Fruit fly (Drosophila melanogaster): ENCODE results near the gene CG13731.

The CG13731 gene

DNA sequence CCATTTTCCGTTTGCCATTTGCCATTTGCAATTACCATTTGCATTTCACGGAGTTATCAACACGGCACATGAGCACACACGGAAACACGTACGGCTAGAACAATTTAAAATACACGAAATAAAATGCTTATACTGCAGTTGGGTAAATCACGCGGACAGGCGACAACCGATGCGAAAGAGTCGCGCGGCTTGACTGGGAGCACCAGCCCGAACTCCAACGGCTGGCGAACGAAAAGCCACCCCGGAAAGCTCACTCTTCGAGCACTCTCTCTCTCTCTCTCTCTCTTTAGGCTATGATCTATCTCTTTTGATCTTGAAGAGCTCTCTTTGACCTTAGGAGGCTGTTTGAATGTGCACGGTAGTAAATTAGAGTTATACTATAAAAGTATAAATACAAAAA is 32.6 kb upstream of the CG13731 start, which contains the start of gene blot (continued):
- no peak for TF ChIP-seq Sry-δ (GFP tag; optimal IDR thresholded peaks at IDR 0.05)
- no peak for TF ChIP-seq ase (GFP tag; IDR thresholded peaks at IDR 0.05)
- TF ChIP-seq CG18011 (GFP tag; optimal IDR thresholded peaks at IDR 0.05), result no peak
- no peak for TF ChIP-seq Doc3 (GFP tag; IDR thresholded peaks at IDR 0.05; ENCODE audit: partially characterized antibody)
- TF ChIP-seq unc-4 (GFP tag; IDR thresholded peaks at IDR 0.05; ENCODE audit: partially characterized antibody), result peak; percentile 36; the same call in 1 of the 2 replicates
- no peak for TF ChIP-seq unpg (GFP tag; optimal IDR thresholded peaks at IDR 0.05)
- no peak for TF ChIP-seq wek (GFP tag; optimal IDR thresholded peaks at IDR 0.05)
- no peak for TF ChIP-seq al (GFP tag; IDR thresholded peaks at IDR 0.05)
- no peak for TF ChIP-seq Mrtf (GFP tag; IDR thresholded peaks at IDR 0.05)
- peak; percentile 52 for TF ChIP-seq nom (GFP tag; optimal IDR thresholded peaks at IDR 0.05)
- TF ChIP-seq HHEX (GFP tag; optimal IDR thresholded peaks at IDR 0.05), result no peak
- TF ChIP-seq Usf (GFP tag; optimal IDR thresholded peaks at IDR 0.05), result no peak
- TF ChIP-seq CG6765 (GFP tag; optimal IDR thresholded peaks at IDR 0.05), result no peak
- no peak for TF ChIP-seq CG2202 (tag; optimal IDR thresholded peaks at IDR 0.05)
- no peak for TF ChIP-seq CG12299 (tag; optimal IDR thresholded peaks at IDR 0.05)
- TF ChIP-seq ATbp (GFP tag; optimal IDR thresholded peaks at IDR 0.05), result no peak
- no peak for TF ChIP-seq CG14710 (tag; optimal IDR thresholded peaks at IDR 0.05)
- no peak for TF ChIP-seq ham (GFP tag; IDR thresholded peaks at IDR 0.05)
- TF ChIP-seq CG9609 (GFP tag; optimal IDR thresholded peaks at IDR 0.05), result no peak
- TF ChIP-seq Atf6 (GFP tag; IDR thresholded peaks at IDR 0.05), result no peak
- no peak for TF ChIP-seq sc (optimal IDR thresholded peaks at IDR 0.05)
- no peak for TF ChIP-seq sc (GFP tag; optimal IDR thresholded peaks at IDR 0.05)
- TF ChIP-seq mld (GFP tag; IDR thresholded peaks at IDR 0.05; ENCODE audit: partially characterized antibody), result no peak
- peak; percentile 86 to 88 for TF ChIP-seq Trl (optimal IDR thresholded peaks at IDR 0.05)
- TF ChIP-seq Trl (GFP tag; optimal IDR thresholded peaks at IDR 0.05), result no peak
- peak; percentile 11; the same call in 1 of the 2 replicates for TF ChIP-seq seq (GFP tag; IDR thresholded peaks at IDR 0.05)
- 0 out of 3 replicates have a peak, but pooled peaks have one; percentile 26 for TF ChIP-seq CG34422 (GFP tag; IDR thresholded peaks at IDR 0.05)
- no peak for TF ChIP-seq ssp (GFP tag; IDR thresholded peaks at IDR 0.05)
- TF ChIP-seq CG2129 (GFP tag; IDR thresholded peaks at IDR 0.05; ENCODE audit: partially characterized antibody), result no peak
- TF ChIP-seq Blimp-1 (GFP tag; optimal IDR thresholded peaks at IDR 0.05), result no peak
- TF ChIP-seq CG8281 (tag; optimal IDR thresholded peaks at IDR 0.05), result no peak
- TF ChIP-seq CG6689 (GFP tag; IDR thresholded peaks at IDR 0.05), result no peak
- no peak for TF ChIP-seq lab (GFP tag; optimal IDR thresholded peaks at IDR 0.05)
- TF ChIP-seq twi (tag; optimal IDR thresholded peaks at IDR 0.05), result no peak
- TF ChIP-seq caup (GFP tag; optimal IDR thresholded peaks at IDR 0.05; ENCODE audit: severe bottlenecking), result no peak
- TF ChIP-seq CG5953 (GFP tag; IDR thresholded peaks at IDR 0.05), result no peak
- TF ChIP-seq hbn (GFP tag; IDR thresholded peaks at IDR 0.05; ENCODE audit: partially characterized antibody), result no peak
- TF ChIP-seq corto (GFP tag; optimal IDR thresholded peaks at IDR 0.05), result no peak
- no peak for TF ChIP-seq CG5245 (GFP tag; optimal IDR thresholded peaks at IDR 0.05)
- no peak for TF ChIP-seq grau (tag; optimal IDR thresholded peaks at IDR 0.05)
- no peak for TF ChIP-seq CG3065 (GFP tag; optimal IDR thresholded peaks at IDR 0.05)
- TF ChIP-seq HLH3B (GFP tag; IDR thresholded peaks at IDR 0.05), result no peak
- no peak for TF ChIP-seq cas (GFP tag; IDR thresholded peaks at IDR 0.05)
- TF ChIP-seq sens-2 (GFP tag; IDR thresholded peaks at IDR 0.05), result no peak
- TF ChIP-seq Lhr (GFP tag; optimal IDR thresholded peaks at IDR 0.05), result no peak
- TF ChIP-seq en (GFP tag; optimal IDR thresholded peaks at IDR 0.05), result no peak
- 0 out of 2 replicates have a peak, but pooled peaks have one; percentile 33 for TF ChIP-seq ato (GFP tag; IDR thresholded peaks at IDR 0.05; ENCODE audit: partially characterized antibody)
- TF ChIP-seq YL-1 (GFP tag; optimal IDR thresholded peaks at IDR 0.05), result no peak
- no peak for TF ChIP-seq CG2199 (GFP tag; IDR thresholded peaks at IDR 0.05)
- no peak for TF ChIP-seq CG11247 (GFP tag; IDR thresholded peaks at IDR 0.05)
- TF ChIP-seq chif (GFP tag; optimal IDR thresholded peaks at IDR 0.05), result no peak
